Worm (Caenorhabditis elegans) whole organism, L2 larva: ENCODE results near the gene F13D12.10.

ENCODE experiments used
- C34F6.9 ChIP-seq: fragments of 150-350 bp; optimal IDR thresholded peaks from 2 replicates; lab custom pipeline; 2014; ENCODE audit warnings: missing biosample characterization, missing genetic modification characterization
- F13H6.1 ChIP-seq: sonication (generic microtip); optimal IDR thresholded peaks from 2 replicates; lab custom pipeline; 2016; ENCODE audit warnings: missing genetic modification characterization, missing compliant biosample characterization
- R02D3.7 ChIP-seq: fragments of 150-350 bp; optimal IDR thresholded peaks from 2 replicates; lab custom pipeline; 2014; ENCODE audit warnings: missing biosample characterization, missing genetic modification characterization
- Y55F3AM.14 ChIP-seq: fragments of 200-800 bp; sonication (Bioruptor generic); optimal IDR thresholded peaks from 2 replicates; lab custom pipeline; 2018; ENCODE audit warnings: mild to moderate bottlenecking, missing genetic modification characterization, missing compliant biosample characterization
- ZK546.5 ChIP-seq: sonication (generic microtip); optimal IDR thresholded peaks from 2 replicates; lab custom pipeline; 2017; ENCODE audit warnings: missing biosample characterization, missing genetic modification characterization
- alr-1 ChIP-seq: fragments of 150-350 bp; optimal IDR thresholded peaks from 2 replicates; lab custom pipeline; 2014; ENCODE audit warnings: missing biosample characterization, missing genetic modification characterization
- aly-2 ChIP-seq: fragments of 150-350 bp; optimal IDR thresholded peaks from 2 replicates; lab custom pipeline; 2014; ENCODE audit warnings: missing biosample characterization, missing genetic modification characterization
- ama-1 ChIP-seq: fragments of 150-350 bp; optimal IDR thresholded peaks from 2 replicates; lab custom pipeline; 2018; ENCODE audit warnings: inconsistent platforms
- blmp-1 ChIP-seq: sonication (generic microtip); optimal IDR thresholded peaks from 2 replicates; lab custom pipeline; 2017; ENCODE audit warnings: missing genetic modification characterization, mild to moderate bottlenecking, missing compliant biosample characterization, antibody characterized with exemption, moderate library complexity; ENCODE audit not compliant: insufficient read depth
- ceh-16 ChIP-seq: fragments of 150-350 bp; optimal IDR thresholded peaks from 2 replicates; lab custom pipeline; 2014; ENCODE audit warnings: missing biosample characterization, missing genetic modification characterization
- ceh-82 ChIP-seq: fragments of 150-350 bp; optimal IDR thresholded peaks from 2 replicates; lab custom pipeline; 2014; ENCODE audit warnings: missing biosample characterization, missing genetic modification characterization
- crh-2 ChIP-seq: sonication (generic microtip); optimal IDR thresholded peaks from 2 replicates; lab custom pipeline; 2017; ENCODE audit warnings: missing biosample characterization, missing genetic modification characterization
- dmd-4 ChIP-seq: sonication (generic microtip); optimal IDR thresholded peaks from 2 replicates; lab custom pipeline; 2017; ENCODE audit warnings: missing biosample characterization, missing genetic modification characterization
- egl-27 ChIP-seq: sonication (generic microtip); optimal IDR thresholded peaks from 3 replicates; lab custom pipeline; 2017; ENCODE audit warnings: missing biosample characterization, missing genetic modification reagents, missing genetic modification characterization
- elt-1 ChIP-seq: fragments of 150-350 bp; optimal IDR thresholded peaks from 2 replicates; lab custom pipeline; 2014; ENCODE audit warnings: missing biosample characterization, missing genetic modification characterization
- elt-3 ChIP-seq: sonication (generic microtip); optimal IDR thresholded peaks from 2 replicates; lab custom pipeline; 2017; ENCODE audit warnings: missing biosample characterization, missing genetic modification characterization
- fos-1 ChIP-seq: fragments of 150-350 bp; optimal IDR thresholded peaks from 2 replicates; lab custom pipeline; 2014; ENCODE audit warnings: missing biosample characterization, missing genetic modification characterization
- gmeb-1 ChIP-seq: fragments of 150-350 bp; optimal IDR thresholded peaks from 2 replicates; lab custom pipeline; 2014; ENCODE audit warnings: missing biosample characterization, missing genetic modification characterization
- lin-11 ChIP-seq: fragments of 150-350 bp; sonication (generic microtip); optimal IDR thresholded peaks from 2 replicates; lab custom pipeline; 2014; ENCODE audit warnings: missing biosample characterization, missing genetic modification characterization, inconsistent platforms, mixed read lengths
- lin-13 ChIP-seq: fragments of 150-350 bp; optimal IDR thresholded peaks from 2 replicates; lab custom pipeline; 2014; ENCODE audit warnings: missing biosample characterization, missing genetic modification reagents, missing genetic modification characterization
- lin-39 ChIP-seq: fragments of 150-350 bp; optimal IDR thresholded peaks from 2 replicates; lab custom pipeline; 2014; ENCODE audit warnings: missing biosample characterization, missing genetic modification reagents, missing genetic modification characterization
- lsy-2 ChIP-seq, 2 experiments: fragments of 150-350 bp in 1 of 2; sonication (generic microtip) in 1 of 2; optimal IDR thresholded peaks; 2 replicates each; lab custom pipeline; 2014 to 2017; ENCODE audit warnings: missing biosample characterization in 2 of 2, missing genetic modification characterization in 2 of 2
- mab-5 ChIP-seq: fragments of 150-350 bp; optimal IDR thresholded peaks from 2 replicates; lab custom pipeline; 2014; ENCODE audit warnings: missing biosample characterization, missing genetic modification characterization
- mbf-1 ChIP-seq: sonication (generic microtip); optimal IDR thresholded peaks from 2 replicates; lab custom pipeline; 2017; ENCODE audit warnings: missing biosample characterization, missing genetic modification characterization
- mdl-1 ChIP-seq, 2 experiments: fragments of 150-350 bp in 1 of 2; sonication (generic microtip) in 1 of 2; optimal IDR thresholded peaks; 2 replicates each; lab custom pipeline; 2017; ENCODE audit warnings: missing biosample characterization in 2 of 2, missing genetic modification characterization in 2 of 2
- nhr-10 ChIP-seq: sonication (generic microtip); optimal IDR thresholded peaks from 2 replicates; lab custom pipeline; 2017; ENCODE audit warnings: missing biosample characterization, missing genetic modification characterization
- nhr-11 ChIP-seq: fragments of 150-350 bp; optimal IDR thresholded peaks from 2 replicates; lab custom pipeline; 2014; ENCODE audit warnings: missing biosample characterization, missing genetic modification characterization
- nhr-12 ChIP-seq: fragments of 150-350 bp; optimal IDR thresholded peaks from 2 replicates; lab custom pipeline; 2014; ENCODE audit warnings: missing biosample characterization, missing genetic modification characterization
- nhr-129 ChIP-seq: fragments of 150-350 bp; optimal IDR thresholded peaks from 2 replicates; lab custom pipeline; 2014; ENCODE audit warnings: missing biosample characterization, missing genetic modification characterization
- nhr-21 ChIP-seq: fragments of 150-350 bp; optimal IDR thresholded peaks from 2 replicates; lab custom pipeline; 2014; ENCODE audit warnings: missing biosample characterization, missing genetic modification characterization
- nhr-23 ChIP-seq: fragments of 150-350 bp; optimal IDR thresholded peaks from 2 replicates; lab custom pipeline; 2014; ENCODE audit warnings: missing biosample characterization, missing genetic modification reagents, missing genetic modification characterization
- nhr-237 ChIP-seq: fragments of 150-350 bp; optimal IDR thresholded peaks from 2 replicates; lab custom pipeline; 2014; ENCODE audit warnings: missing biosample characterization, missing genetic modification characterization
- nhr-25 ChIP-seq: fragments of 150-350 bp; sonication (generic microtip); optimal IDR thresholded peaks from 3 replicates; lab custom pipeline; 2014; ENCODE audit warnings: missing biosample characterization, missing genetic modification characterization
- nhr-6 ChIP-seq: fragments of 150-350 bp; optimal IDR thresholded peaks from 2 replicates; lab custom pipeline; 2014; ENCODE audit warnings: missing biosample characterization, missing genetic modification characterization
- nhr-77 ChIP-seq: fragments of 150-350 bp; optimal IDR thresholded peaks from 2 replicates; lab custom pipeline; 2014; ENCODE audit warnings: missing biosample characterization, missing genetic modification characterization
- peb-1 ChIP-seq: fragments of 150-350 bp; optimal IDR thresholded peaks from 2 replicates; lab custom pipeline; 2014; ENCODE audit warnings: missing biosample characterization, missing genetic modification characterization
- sem-4 ChIP-seq: fragments of 150-350 bp; optimal IDR thresholded peaks from 2 replicates; lab custom pipeline; 2014; ENCODE audit warnings: missing biosample characterization, missing genetic modification reagents, missing genetic modification characterization
- skn-1 ChIP-seq: sonication (generic microtip); optimal IDR thresholded peaks from 2 replicates; lab custom pipeline; 2017; ENCODE audit warnings: missing biosample characterization, missing genetic modification characterization
- sma-3 ChIP-seq: sonication (generic microtip); optimal IDR thresholded peaks from 2 replicates; lab custom pipeline; 2016; ENCODE audit warnings: missing genetic modification reagents, missing genetic modification characterization, missing compliant biosample characterization
- sma-9 ChIP-seq, 2 experiments: fragments of 150-350 bp in 1 of 2; sonication (generic microtip) in 1 of 2; optimal IDR thresholded peaks; 2 replicates each; lab custom pipeline; 2014 to 2016; ENCODE audit warnings: missing genetic modification characterization in 2 of 2, mild to moderate bottlenecking in 1 of 2, missing biosample characterization in 1 of 2, missing compliant biosample characterization in 1 of 2, missing genetic modification reagents in 1 of 2, moderate library complexity in 1 of 2
- snpc-4 ChIP-seq: fragments of 150-350 bp; optimal IDR thresholded peaks from 2 replicates; lab custom pipeline; 2014; ENCODE audit warnings: missing biosample characterization, missing genetic modification characterization
- unc-39 ChIP-seq: fragments of 150-350 bp; optimal IDR thresholded peaks from 2 replicates; lab custom pipeline; 2014; ENCODE audit warnings: missing biosample characterization, missing genetic modification characterization
- unc-55 ChIP-seq: fragments of 150-350 bp; sonication (generic microtip); optimal IDR thresholded peaks from 3 replicates; lab custom pipeline; 2014; ENCODE audit warnings: missing biosample characterization, missing genetic modification reagents, missing genetic modification characterization
- unc-62 ChIP-seq: fragments of 150-350 bp; optimal IDR thresholded peaks from 2 replicates; lab custom pipeline; 2014; ENCODE audit warnings: missing biosample characterization, missing genetic modification reagents, missing genetic modification characterization
- zag-1 ChIP-seq: fragments of 150-350 bp; optimal IDR thresholded peaks from 2 replicates; lab custom pipeline; 2014; ENCODE audit warnings: missing biosample characterization, missing genetic modification characterization
- ztf-1 ChIP-seq: fragments of 200-800 bp; sonication (Bioruptor generic); conservative IDR thresholded peaks from 2 replicates; pipeline ENCODE4 v1.3.6; 2022; ENCODE audit warnings: missing genetic modification characterization, missing compliant biosample characterization
- ztf-11 ChIP-seq: sonication (generic microtip); optimal IDR thresholded peaks from 2 replicates; lab custom pipeline; 2017; ENCODE audit warnings: missing biosample characterization, missing genetic modification characterization
- ztf-4 ChIP-seq: fragments of 150-350 bp; optimal IDR thresholded peaks from 2 replicates; lab custom pipeline; 2014; ENCODE audit warnings: missing biosample characterization, missing genetic modification characterization

F13D12.10 gene

ce11 chrII:11742320-11742719 lies 28.7 kb downstream of the F13D12.10 start:
- TF ChIP-seq nhr-10 (tag; lab: Kevin White, UChicago), result no peak

- TF ChIP-seq fos-1 (tag; lab: Kevin White, UChicago), result peak; percentile 14
- TF ChIP-seq nhr-129 (tag; lab: Kevin White, UChicago), result peak; percentile 78
- peak; percentile 72 for TF ChIP-seq Y55F3AM.14 (GFP tag; lab: Kevin White, UChicago)
- no peak for TF ChIP-seq aly-2 (tag; lab: Kevin White, UChicago)
- no peak for TF ChIP-seq lin-39
- TF ChIP-seq C34F6.9 (tag; lab: Kevin White, UChicago), result peak; percentile 68
- TF ChIP-seq sma-9 (GFP tag; optimal IDR thresholded peaks at IDR 0.05; lab: Kevin White, UChicago), result peak; percentile 53
- TF ChIP-seq sma-9 (tag; optimal IDR thresholded peaks at IDR 0.05; lab: Kevin White, UChicago), result no peak
- peak; percentile 34 to 62 for TF ChIP-seq lsy-2 (tag; optimal IDR thresholded peaks at IDR 0.05; lab: Kevin White, UChicago)
- TF ChIP-seq unc-39 (tag; lab: Kevin White, UChicago), result no peak
- no peak for TF ChIP-seq nhr-237 (tag; lab: Kevin White, UChicago)
- TF ChIP-seq dmd-4, result no peak
- TF ChIP-seq nhr-6, result no peak
- no peak for TF ChIP-seq nhr-10 (tag; lab: Kevin White, UChicago)
- TF ChIP-seq sem-4 (tag; lab: Kevin White, UChicago), result no peak
- peak; percentile 72 for TF ChIP-seq lin-11 (tag; lab: Kevin White, UChicago)
- no peak for TF ChIP-seq snpc-4 (tag; lab: Kevin White, UChicago)
- no peak for TF ChIP-seq nhr-23
- peak; percentile 49 to 76 for TF ChIP-seq mdl-1 (tag; optimal IDR thresholded peaks at IDR 0.05; lab: Kevin White, UChicago)
- no peak for TF ChIP-seq ZK546.5 (tag; lab: Kevin White, UChicago)
- TF ChIP-seq elt-1, result no peak
- TF ChIP-seq R02D3.7, result no peak
- TF ChIP-seq F13H6.1 (tag; lab: Kevin White, UChicago), result peak; percentile 88
- no peak for TF ChIP-seq unc-62 (GFP tag; lab: Kevin White, UChicago)
- TF ChIP-seq ztf-4 (tag; lab: Kevin White, UChicago), result peak; percentile 66
- no peak for TF ChIP-seq sma-3 (GFP tag; lab: Kevin White, UChicago)
- TF ChIP-seq nhr-21, result peak; percentile 15
- TF ChIP-seq gmeb-1, result no peak
- peak; percentile 26 for TF ChIP-seq crh-2 (tag; lab: Kevin White, UChicago)
- TF ChIP-seq nhr-77 (tag; lab: Kevin White, UChicago), result no peak
- TF ChIP-seq skn-1, result no peak
- peak; percentile 29 for TF ChIP-seq ztf-11 (tag; lab: Kevin White, UChicago)
- TF ChIP-seq ceh-82 (tag; lab: Kevin White, UChicago), result peak; percentile 39
- no peak for TF ChIP-seq ceh-16 (tag; lab: Kevin White, UChicago)
- no peak for TF ChIP-seq nhr-11 (tag; lab: Kevin White, UChicago)
- no peak for TF ChIP-seq blmp-1
- TF ChIP-seq ama-1 (lab: Kevin White, UChicago), result no peak
- no peak for TF ChIP-seq peb-1 (tag; lab: Kevin White, UChicago)
- peak; percentile 2 for TF ChIP-seq egl-27
- TF ChIP-seq nhr-12 (tag; lab: Kevin White, UChicago), result no peak
- no peak for TF ChIP-seq mbf-1 (tag; lab: Kevin White, UChicago)
- peak; percentile 59 for TF ChIP-seq unc-55 (GFP tag; lab: Kevin White, UChicago)
- no peak for TF ChIP-seq elt-3
- no peak for TF ChIP-seq ztf-1 (GFP tag; lab: Robert Waterston, UW)
- peak; percentile 33 for TF ChIP-seq mab-5 (tag; lab: Kevin White, UChicago)
- TF ChIP-seq zag-1 (tag; lab: Kevin White, UChicago), result peak; percentile 90
- no peak for TF ChIP-seq alr-1 (tag; lab: Kevin White, UChicago)
- no peak for TF ChIP-seq nhr-25 (tag; lab: Kevin White, UChicago)
- TF ChIP-seq lin-13 (GFP tag; lab: Kevin White, UChicago), result peak; percentile 19
Measured at ce11 chrII:11746782-11747288, 33.2 kb downstream of the F13D12.10 start.
